Worm (Caenorhabditis elegans): ENCODE results near the gene T27A8.3.

The T27A8.3 gene

DNA sequence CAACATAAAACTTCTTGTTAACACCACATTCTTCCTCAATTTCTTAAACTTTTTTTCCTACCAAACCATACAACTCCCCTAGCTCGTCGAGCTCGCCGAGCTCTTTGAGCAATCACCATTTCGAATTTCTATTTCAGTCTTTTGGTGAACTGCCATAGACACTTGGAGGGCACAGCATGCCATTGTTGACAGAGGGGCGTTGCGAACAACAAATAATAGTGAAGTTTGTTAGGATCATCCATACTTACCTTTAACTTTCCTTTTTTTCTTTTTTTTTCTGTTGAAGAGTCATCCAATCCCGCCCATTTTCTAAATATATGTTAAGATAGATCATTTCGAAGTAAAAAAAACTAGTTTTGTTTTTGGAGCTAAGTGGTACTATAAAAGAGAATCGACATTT, 19.5 kb downstream of the T27A8.3 start, which contains the start of gene idpp-14:
Gene idpp-14 (plus strand): TSS at position 324 of the 400 bp plus-strand sequence.
- TF ChIP-seq unc-55 (GFP tag; optimal IDR thresholded peaks at IDR 0.05): no peak
- peak; percentile 67 for TF ChIP-seq F13H6.1 (tag; optimal IDR thresholded peaks at IDR 0.05)

DNA sequence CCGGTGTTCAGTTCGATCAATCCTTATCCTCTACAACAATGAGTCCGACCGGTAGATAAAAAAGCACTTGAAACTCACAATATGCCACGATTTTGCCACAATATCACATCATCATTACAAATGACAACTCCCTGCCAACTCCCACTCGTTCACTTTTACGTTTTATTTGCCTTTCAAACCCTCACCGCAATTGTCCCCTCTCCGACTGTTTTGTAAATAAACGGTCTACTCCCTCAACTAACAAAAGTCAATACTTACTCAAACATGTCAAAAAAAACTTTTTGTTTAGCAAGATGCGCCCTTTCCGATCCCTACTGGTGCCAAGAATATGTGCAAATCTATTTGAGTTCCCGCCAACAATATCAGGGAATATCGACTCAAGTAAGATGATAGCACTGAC, 22.6 kb downstream of the T27A8.3 start, which contains the start of gene C30F2.2:
Gene C30F2.2 (minus strand): TSS at position 122 of the 400 bp plus-strand sequence.
- TF ChIP-seq nhr-129 (tag; optimal IDR thresholded peaks at IDR 0.05) (peak; percentile 19), gmeb-1 (tag; optimal IDR thresholded peaks at IDR 0.05) (no peak), F13H6.1 (tag; optimal IDR thresholded peaks at IDR 0.05) (peak; percentile 44)

DNA sequence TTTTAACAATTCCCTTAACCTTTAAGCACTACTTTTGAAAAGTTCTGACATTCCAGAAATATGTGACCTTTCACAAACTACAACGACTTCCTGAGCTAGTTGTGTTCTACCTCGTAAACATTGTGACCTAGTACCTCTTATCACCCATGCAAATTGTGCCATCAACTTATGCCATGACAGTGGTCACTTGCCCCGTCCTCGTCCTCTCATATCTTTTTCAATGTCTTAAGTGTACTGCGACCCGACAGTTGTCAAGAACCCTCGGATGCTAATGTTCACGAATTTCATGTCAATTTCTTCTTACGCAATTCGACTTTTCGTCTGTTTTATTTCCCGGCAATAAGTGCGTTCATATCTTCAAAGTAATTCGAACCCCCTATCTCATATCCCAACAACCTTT, 25.4 kb downstream of the T27A8.3 start:
- TF ChIP-seq lin-39 (tag; optimal IDR thresholded peaks at IDR 0.05): no peak
- peak; percentile 26 for TF ChIP-seq F13H6.1 (tag; optimal IDR thresholded peaks at IDR 0.05)
- no peak for TF ChIP-seq dmd-4 (tag; optimal IDR thresholded peaks at IDR 0.05)

DNA sequence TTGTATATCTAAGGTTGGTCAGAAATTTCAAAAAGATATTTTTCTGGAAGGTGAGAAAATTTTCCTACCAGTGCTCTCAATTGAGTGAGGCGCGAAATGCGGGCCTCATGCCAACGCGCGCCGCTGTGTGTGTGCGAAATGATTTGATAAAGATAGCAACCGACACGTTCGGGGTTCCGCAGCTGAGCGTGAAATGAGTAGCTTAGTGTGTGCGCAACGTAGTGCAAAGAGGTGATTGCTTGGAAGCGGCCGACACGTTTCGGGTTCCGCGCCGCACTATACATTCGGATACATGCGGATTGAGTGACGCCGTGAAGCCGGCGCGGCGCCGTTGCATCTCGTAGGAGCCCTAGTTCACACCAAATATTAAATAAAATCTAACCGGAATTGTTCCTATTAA, 28.7 kb downstream of the T27A8.3 start:
- TF ChIP-seq nhr-129 (tag; optimal IDR thresholded peaks at IDR 0.05) (no peak), nhr-23 (tag; optimal IDR thresholded peaks at IDR 0.05) (no peak), snpc-4 (tag; optimal IDR thresholded peaks at IDR 0.05) (peak; percentile 85)

DNA sequence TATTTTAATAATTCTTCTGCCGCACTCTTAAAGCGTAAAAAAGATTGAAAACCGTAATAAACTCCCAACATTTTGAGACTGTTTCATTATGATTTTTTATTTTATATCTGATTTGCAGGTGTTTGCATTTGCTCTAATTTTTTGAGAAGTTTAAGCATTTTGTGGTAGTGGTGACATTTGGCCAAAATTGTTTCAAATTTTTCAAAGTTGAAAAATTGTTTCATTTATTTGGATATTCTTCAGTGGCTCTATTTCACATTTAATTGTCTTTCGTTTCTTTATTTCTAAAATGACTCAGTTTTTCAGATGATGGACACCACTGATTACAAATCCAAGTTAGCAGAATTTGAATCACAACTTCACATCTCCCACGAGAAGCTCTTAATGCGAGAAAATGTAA, 31.9 kb downstream of the T27A8.3 start, which contains the start of gene C30F2.5:
Gene C30F2.5 (plus strand): TSS at position 301 of the 400 bp plus-strand sequence.
- TF ChIP-seq elt-3 (tag; optimal IDR thresholded peaks at IDR 0.05) (no peak), sem-4 (tag; optimal IDR thresholded peaks at IDR 0.05) (no peak), lin-11 (tag; optimal IDR thresholded peaks at IDR 0.05) (no peak), nhr-12 (tag; optimal IDR thresholded peaks at IDR 0.05) (no peak), C34F6.9 (tag; optimal IDR thresholded peaks at IDR 0.05) (no peak)

DNA sequence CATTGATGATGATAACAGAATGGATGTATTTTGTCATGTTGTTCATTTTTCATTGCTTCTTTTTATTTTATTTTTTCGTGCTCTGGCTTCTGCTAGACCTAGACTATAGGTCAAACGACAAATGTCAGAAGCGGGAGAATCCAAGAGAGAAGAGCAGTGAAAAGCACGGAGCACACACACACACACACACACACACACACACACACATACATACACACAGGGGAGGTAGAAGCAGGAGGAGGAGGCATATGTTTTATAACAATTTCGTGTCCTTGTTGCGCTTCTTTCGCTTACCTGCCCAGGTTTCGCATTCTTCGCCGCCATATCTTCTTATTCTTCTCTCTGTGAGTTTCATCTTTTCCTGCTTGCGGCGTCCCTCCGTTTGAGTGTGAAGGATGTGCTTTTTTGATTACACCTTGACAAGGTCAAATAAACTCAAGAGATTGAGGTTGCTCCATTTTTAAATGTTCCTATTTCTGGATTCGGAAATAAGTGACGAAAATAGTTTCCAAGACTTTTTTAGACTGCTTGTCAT, 35.7 kb downstream of the T27A8.3 start:
- TF ChIP-seq unc-62 (GFP tag; optimal IDR thresholded peaks at IDR 0.05) (no peak), lin-13 (GFP tag; optimal IDR thresholded peaks at IDR 0.05) (no peak), ztf-1 (GFP tag; conservative IDR thresholded peaks at IDR 0.05) (no peak), snpc-4 (tag; optimal IDR thresholded peaks at IDR 0.05) (no peak), lsy-2 (tag; optimal IDR thresholded peaks at IDR 0.05) (peak in 1 of 2 experiments; percentile 17), mdl-1 (tag; optimal IDR thresholded peaks at IDR 0.05) (no peak), elt-1 (tag; optimal IDR thresholded peaks at IDR 0.05) (no peak), ztf-4 (tag; optimal IDR thresholded peaks at IDR 0.05) (no peak), sma-9 (GFP tag; optimal IDR thresholded peaks at IDR 0.05) (peak; percentile 39), sma-9 (tag; optimal IDR thresholded peaks at IDR 0.05) (no peak), F13H6.1 (tag; optimal IDR thresholded peaks at IDR 0.05) (peak; percentile 57), nhr-21 (tag; optimal IDR thresholded peaks at IDR 0.05) (no peak), egl-27 (tag; optimal IDR thresholded peaks at IDR 0.05) (no peak), ceh-82 (tag; optimal IDR thresholded peaks at IDR 0.05) (no peak), mab-5 (tag; optimal IDR thresholded peaks at IDR 0.05) (no peak), R02D3.7 (tag; optimal IDR thresholded peaks at IDR 0.05) (no peak), skn-1 (tag; optimal IDR thresholded peaks at IDR 0.05) (no peak), elt-3 (tag; optimal IDR thresholded peaks at IDR 0.05) (no peak), zag-1 (tag; optimal IDR thresholded peaks at IDR 0.05) (no peak), lin-11 (tag; optimal IDR thresholded peaks at IDR 0.05) (no peak), aly-2 (tag; optimal IDR thresholded peaks at IDR 0.05) (no peak), C34F6.9 (tag; optimal IDR thresholded peaks at IDR 0.05) (no peak), nhr-129 (tag; optimal IDR thresholded peaks at IDR 0.05) (peak; percentile 63), ZK546.5 (tag; optimal IDR thresholded peaks at IDR 0.05) (no peak), alr-1 (tag; optimal IDR thresholded peaks at IDR 0.05) (no peak), unc-55 (GFP tag; optimal IDR thresholded peaks at IDR 0.05) (no peak)

DNA sequence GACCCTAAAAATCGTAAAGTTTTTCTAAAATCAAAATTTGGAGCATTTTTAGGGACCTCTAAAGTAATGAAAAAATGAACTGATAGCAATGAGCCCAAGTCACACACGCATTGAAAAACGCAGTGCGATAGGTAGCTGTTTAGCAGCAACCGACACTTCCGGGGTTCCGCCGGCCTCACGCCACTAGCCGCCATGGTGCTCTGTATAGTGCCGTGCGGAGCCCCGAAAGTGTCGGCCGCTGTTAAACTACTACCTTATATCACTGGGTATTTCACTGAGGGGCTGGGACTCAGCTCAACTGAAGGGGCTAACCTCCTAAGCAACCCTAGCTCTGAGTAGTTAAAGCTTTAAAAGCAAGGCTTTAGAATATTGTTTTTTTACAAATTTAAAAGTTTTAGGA, 36.8 kb downstream of the T27A8.3 start:
- TF ChIP-seq snpc-4 (tag; optimal IDR thresholded peaks at IDR 0.05): peak; percentile 22
- TF ChIP-seq peb-1 (tag; optimal IDR thresholded peaks at IDR 0.05): no peak
